Fruit fly (Drosophila melanogaster) whole organism, prepupa: ENCODE results near the gene Polr1E.

Experiments
- CG11294 ChIP-seq: fragments of 200-800 bp; sonication (Bioruptor generic); IDR thresholded peaks from 2 replicates; pipeline ENCODE4 v1.3.6; 2022; ENCODE audit warnings: missing biosample characterization, missing genetic modification characterization
- CG15336 ChIP-seq: fragments of 200-800 bp; sonication (Bioruptor generic); IDR thresholded peaks from 2 replicates; pipeline ENCODE4 v1.3.6; 2022; ENCODE audit warnings: missing biosample characterization, missing genetic modification characterization
- CG6163 ChIP-seq: fragments of 200-800 bp; sonication (Bioruptor generic); IDR thresholded peaks from 3 replicates; pipeline ENCODE4 v1.3.6; 2022; ENCODE audit warnings: missing biosample characterization, missing genetic modification characterization
- CG7368 ChIP-seq: fragments of 200-800 bp; sonication (Bioruptor generic); optimal IDR thresholded peaks from 3 replicates; lab custom pipeline; 2016; ENCODE audit warnings: missing biosample characterization, missing genetic modification characterization
- Eip78C ChIP-seq: fragments of 200-800 bp; sonication (Bioruptor generic); peaks from one replicate; lab custom pipeline; 2016; ENCODE audit warnings: missing biosample characterization, missing genetic modification characterization
- acj6 ChIP-seq: fragments of 200-800 bp; sonication (Bioruptor generic); optimal IDR thresholded peaks from 3 replicates; lab custom pipeline; 2016; ENCODE audit warnings: missing biosample characterization, missing genetic modification characterization
- dsx ChIP-seq: fragments of 200-800 bp; optimal IDR thresholded peaks from 3 replicates; lab custom pipeline; 2019; ENCODE audit warnings: missing biosample characterization, mild to moderate bottlenecking, missing genetic modification characterization, moderate library complexity; ENCODE audit not compliant: poor library complexity, severe bottlenecking
- eg ChIP-seq: fragments of 200-800 bp; sonication (Bioruptor generic); IDR thresholded peaks from 3 replicates; pipeline ENCODE4 v1.3.6; 2022; ENCODE audit warnings: missing biosample characterization, missing genetic modification characterization
- fkh ChIP-seq: fragments of 200-800 bp; sonication (Bioruptor generic); optimal IDR thresholded peaks from 3 replicates; lab custom pipeline; 2017; ENCODE audit warnings: missing biosample characterization, mild to moderate bottlenecking, missing genetic modification characterization, moderate library complexity

DNA sequence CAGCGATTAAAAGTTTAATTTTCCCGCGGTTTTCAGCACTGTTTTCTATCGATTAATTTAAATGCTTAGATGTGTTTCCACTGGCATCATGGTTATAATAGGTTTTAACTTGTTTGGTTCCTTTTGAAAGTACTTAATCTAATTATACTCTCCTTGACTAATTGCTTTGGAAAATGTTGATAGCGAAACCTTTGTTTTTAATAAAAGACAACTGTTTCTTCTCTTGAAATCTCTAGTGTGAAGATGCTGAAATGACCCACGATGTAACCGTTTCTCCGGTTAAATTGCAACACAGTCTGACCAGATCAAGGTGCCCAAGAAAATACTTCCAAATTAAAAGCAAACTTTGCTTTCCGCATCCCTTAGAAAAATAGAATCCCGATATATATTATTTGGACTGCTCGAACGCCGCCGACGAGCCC lies 2.6 kb downstream of the Polr1E start, which contains the start of gene Dlc90F:
- peak; percentile 81 for TF ChIP-seq CG6163 (GFP tag; lab: Robert Waterston, UW)
- TF ChIP-seq acj6 = no peak
- peak; percentile 54; the same call in 1 of the 2 replicates for TF ChIP-seq CG11294
- peak; percentile 80 for TF ChIP-seq eg (GFP tag; lab: Robert Waterston, UW)
- TF ChIP-seq CG15336 (GFP tag; lab: Robert Waterston, UW) = 0 out of 2 replicates have a peak, but pooled peaks have one; percentile 24
- TF ChIP-seq dsx = no peak
- no peak for TF ChIP-seq fkh (GFP tag; lab: Kevin White, UChicago)
- TF ChIP-seq CG7368 (GFP tag; lab: Kevin White, UChicago) = peak; percentile 34
- peak; percentile 78 for TF ChIP-seq Eip78C
